Worm (Caenorhabditis elegans) whole organism, dauer: ENCODE data around the gene Y53F4B.24.
"Not testable (repeated sequence)": the region's sequence is repeated elsewhere in the genome, so short reads cannot be mapped to it uniquely, and the experiment has no call there.

Source experiments
- unc-62 ChIP-seq: sonication (generic microtip); optimal IDR thresholded peaks from 2 replicates; lab custom pipeline; 2017; ENCODE audit warnings: missing biosample characterization, missing genetic modification reagents, missing genetic modification characterization

The Y53F4B.24 gene

DNA sequence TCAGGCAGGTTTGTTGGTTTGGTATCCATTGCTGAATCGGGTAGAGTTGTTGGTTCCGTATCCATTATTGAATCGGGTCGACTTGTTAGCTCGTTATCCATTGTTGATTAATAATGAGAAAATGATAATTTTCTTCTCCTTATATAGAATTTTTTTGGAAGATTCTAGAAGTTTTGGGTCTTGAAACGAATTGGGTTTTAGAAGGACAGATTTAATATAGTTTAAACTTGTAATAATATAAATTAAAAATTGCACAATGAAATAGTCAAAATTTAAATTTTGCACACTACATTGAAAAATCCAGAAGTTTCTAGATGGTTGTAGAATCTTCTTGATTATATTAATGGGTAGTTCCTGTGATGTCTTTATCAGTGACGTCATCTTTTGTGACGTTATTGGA lies 6.6 kb upstream of the Y53F4B.24 start, which contains the start of gene Y53F4B.26:
Gene Y53F4B.26 (minus strand): TSS at position 101 of the 400 bp plus-strand sequence.
- TF ChIP-seq unc-62 (GFP tag; lab: Kevin White, UChicago), result not testable (repeated sequence)

DNA sequence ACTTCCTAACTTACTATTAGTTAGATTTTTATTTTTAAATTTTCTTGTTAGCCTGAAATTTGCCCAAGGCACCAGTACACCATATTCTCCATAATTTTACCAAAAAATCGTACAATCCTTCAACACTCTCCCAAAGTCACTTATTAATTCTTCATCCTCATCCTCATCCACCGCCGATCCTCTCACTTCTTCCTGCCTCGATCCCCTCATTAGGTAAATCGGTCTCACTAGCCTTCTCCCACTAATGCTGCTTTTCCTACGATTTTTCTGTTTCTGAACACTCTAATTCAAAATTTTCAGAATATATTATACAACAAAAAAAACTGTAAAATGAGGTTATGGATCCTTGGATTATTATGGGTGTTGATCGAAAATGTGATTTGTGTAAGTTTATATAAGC lies 1.7 kb upstream of the Y53F4B.24 start, which contains the start of gene Y53F4B.25:
Gene Y53F4B.25 (plus strand): TSS at position 301 of the 400 bp plus-strand sequence.
- TF ChIP-seq unc-62 (GFP tag; lab: Kevin White, UChicago), result no peak

DNA sequence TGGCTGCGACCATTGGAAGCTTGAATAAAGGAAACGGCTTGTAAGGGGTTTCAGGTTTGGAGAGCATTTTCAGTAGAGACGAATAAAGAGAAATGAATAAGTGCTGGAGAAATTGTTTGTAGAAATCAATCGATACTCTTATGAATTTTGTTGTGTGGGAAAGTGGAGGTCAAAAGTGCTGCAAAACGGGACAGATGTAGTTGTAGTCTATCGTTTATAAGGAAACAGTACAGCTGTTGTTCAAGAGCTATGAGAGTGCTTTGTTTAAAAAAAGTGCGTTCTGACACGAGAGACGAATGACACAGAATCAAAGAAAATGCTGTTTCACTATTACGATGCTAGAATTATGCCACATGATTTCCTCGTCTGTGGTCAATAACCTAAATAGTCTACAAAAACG lies 3.7 kb downstream of the Y53F4B.24 start, which contains the start of gene Y53F4B.62:
Gene Y53F4B.62 (minus strand): TSS at position 101 of the 400 bp plus-strand sequence.
- TF ChIP-seq unc-62 (GFP tag; lab: Kevin White, UChicago), result no peak

DNA sequence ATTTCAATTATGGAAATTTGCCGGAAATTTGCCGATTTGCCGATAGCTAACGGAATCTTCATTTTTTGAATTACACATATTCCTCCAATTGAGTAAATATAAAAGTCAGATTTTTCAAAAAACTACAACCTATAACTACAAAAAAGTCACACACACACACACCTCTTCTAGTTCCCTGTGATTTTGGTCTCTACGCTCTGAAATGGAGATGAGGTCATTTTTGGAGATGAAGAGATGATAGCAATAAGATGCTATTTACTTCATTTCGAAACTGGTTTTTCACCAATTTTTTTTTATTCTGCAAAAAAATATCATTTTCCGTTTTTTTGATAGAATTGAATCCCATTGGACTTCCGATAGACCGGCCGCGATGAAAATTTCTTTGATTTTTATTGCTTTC lies 10.0 kb downstream of the Y53F4B.24 start, which contains the start of gene Y53F4B.23:
Gene Y53F4B.23 (plus strand): TSS at position 312 of the 400 bp plus-strand sequence.
- no peak for TF ChIP-seq unc-62 (GFP tag; lab: Kevin White, UChicago)

DNA sequence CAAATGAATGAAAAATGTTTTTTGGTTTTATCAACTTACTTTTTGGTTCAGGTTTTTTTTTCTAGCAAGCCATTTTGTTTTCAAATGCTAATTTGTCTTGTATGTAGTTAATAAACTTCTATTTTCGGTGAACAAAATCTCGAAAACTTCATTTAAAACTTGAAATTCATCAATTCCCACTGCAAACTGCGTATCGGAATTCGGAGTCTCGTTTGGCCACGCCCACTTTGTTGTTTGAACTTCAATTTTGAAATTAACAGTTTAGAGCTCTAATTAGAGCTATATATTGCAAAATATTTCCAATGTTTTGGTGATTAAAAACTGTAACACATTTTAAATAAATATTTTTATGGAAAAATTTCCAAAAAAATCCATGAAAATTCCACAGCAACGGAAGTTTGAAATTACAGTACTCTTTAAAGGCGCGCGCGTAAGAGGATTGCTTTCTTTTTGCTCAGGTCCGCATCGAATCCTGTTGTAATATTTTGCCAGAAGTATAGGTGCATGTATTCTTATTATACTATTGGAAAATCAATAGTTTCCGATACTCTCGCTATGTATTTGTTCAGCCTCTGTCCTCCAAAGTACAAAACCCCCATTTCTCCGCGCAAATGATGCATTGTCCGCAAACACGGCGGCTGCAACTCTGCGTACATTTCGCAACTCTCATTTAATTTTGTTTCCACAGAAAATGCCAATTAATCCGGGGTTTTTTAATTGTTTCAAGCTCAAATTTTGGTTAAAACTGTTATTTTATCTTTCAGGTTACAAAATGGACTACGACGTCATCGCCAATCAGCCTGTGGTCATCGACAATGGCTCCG lies 14.5 kb downstream of the Y53F4B.24 start, which contains the start of gene arp-1:
Gene arp-1 (plus strand): TSS at position 765 of the 824 bp plus-strand sequence.
- no peak for TF ChIP-seq unc-62 (GFP tag; lab: Kevin White, UChicago)

DNA sequence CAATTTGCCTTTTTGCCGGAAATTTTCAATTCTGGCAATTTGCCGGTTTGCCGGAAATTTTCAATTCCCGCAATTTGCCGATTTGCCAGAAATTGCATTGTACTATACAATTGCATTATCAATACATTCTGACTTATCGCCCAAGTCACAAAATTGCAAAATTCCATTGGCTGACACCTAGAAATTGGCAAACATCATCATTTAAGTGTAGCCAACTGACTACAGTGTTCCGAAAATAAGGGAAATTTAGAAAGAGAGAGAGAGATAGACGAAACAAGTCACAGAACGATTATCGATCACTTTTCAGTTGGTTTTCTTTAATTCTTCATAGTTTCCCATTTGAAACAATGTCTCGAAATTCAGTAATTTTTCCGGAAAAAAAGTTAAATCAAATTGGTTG lies 22.9 kb downstream of the Y53F4B.24 start:
- no peak for TF ChIP-seq unc-62 (GFP tag; lab: Kevin White, UChicago)

DNA sequence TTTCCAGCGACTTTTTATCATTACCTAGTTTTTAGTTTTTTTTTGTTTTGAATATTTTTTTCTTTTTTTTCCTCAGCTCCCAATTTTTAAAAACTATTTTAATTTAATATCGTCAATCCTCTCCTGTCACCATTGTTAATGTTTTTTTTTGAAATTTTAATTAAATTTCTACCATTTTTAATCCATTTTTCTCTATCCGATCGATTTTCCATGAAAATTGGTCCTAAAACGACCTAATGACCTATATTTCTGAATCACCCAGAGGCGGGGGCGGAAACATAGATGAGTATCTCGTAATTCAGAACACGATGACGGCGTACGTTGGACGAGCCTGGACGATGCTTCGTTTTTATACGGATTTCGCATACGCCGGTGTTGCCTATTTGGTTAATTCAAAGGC lies 24.4 kb downstream of the Y53F4B.24 start, which contains the start of gene Y53F4B.39:
Gene Y53F4B.39 (plus strand): TSS at position 301 of the 400 bp plus-strand sequence.
- no peak for TF ChIP-seq unc-62 (GFP tag; lab: Kevin White, UChicago)

DNA sequence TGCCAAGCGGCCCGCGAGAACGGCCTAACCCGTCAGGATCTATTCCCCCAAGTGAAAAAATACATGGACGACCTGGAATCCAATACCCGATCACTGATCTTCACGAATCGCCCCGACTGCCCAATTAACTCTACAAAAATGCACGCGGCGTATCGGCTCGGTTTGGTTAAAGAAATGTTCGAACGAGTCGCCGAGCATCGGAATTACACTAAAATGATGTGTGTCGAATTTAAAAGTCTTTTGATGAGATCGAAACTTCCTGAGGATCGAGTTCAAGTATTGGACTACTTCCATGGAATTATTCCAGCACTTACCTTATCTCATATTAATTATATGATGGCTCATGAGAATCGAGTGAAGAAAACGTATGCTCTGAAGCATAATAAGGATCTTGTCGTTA lies 27.0 kb downstream of the Y53F4B.24 start:
- TF ChIP-seq unc-62 (GFP tag; lab: Kevin White, UChicago), result no peak

DNA sequence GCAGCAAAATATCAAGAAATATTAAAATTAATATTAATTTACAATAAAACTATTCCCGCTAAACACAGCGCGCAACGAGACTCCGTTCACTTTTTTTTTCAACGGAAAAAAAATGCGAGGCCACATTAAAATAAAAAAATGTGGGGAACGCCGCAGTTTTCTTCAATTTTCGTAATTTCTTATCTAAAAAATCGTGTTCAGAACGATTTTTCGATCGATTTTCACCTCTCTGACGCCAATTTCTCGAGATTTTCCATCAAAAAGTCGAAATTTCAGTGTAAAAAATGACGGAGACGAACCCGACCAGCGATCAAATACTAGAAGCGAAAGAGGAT lies 44.4 kb downstream of the Y53F4B.24 start, which contains the start of gene Y53F4B.21:
Gene Y53F4B.21 (plus strand): TSS at position 285 of the 335 bp plus-strand sequence.
- TF ChIP-seq unc-62 (GFP tag; lab: Kevin White, UChicago), result no peak

DNA sequence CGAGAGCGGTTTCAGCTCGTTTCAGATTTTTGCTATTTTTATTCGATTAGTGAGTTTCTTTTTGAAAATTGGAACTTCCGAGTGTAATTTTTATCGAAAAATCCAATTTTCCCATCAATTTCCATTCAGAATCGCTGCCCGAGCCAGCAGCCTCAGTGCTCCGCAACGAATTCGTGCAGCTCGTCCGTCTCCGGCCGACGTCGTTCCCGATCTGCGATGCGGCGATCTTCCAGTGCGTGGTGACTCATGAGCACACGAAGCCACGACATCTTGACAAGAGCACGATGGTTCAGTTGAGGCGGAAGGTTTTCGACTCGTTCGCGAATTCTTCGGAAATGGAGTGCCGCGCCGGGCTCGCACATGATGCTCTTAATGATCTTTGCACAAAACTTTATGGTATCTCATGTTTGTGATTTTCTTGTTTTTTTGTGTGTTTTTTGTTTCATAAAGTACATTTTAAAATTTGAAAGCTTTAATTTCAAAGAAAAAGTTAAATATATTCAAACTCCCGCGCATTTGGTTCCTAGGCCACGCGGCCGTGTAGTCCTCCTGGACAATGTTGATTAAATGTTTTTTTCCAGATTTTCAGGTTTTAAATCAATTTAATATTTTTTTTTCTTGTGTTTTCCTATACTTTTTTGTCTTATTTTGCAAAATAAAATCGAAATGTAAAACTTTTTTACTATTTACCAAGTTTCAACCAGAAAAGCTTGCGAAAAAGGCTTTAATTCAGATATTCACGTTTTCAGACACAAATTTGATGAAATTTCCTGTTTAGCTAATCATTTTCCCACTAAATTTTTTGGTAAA lies 44.9 kb downstream of the Y53F4B.24 start:
- TF ChIP-seq unc-62 (GFP tag; lab: Kevin White, UChicago), result no peak

DNA sequence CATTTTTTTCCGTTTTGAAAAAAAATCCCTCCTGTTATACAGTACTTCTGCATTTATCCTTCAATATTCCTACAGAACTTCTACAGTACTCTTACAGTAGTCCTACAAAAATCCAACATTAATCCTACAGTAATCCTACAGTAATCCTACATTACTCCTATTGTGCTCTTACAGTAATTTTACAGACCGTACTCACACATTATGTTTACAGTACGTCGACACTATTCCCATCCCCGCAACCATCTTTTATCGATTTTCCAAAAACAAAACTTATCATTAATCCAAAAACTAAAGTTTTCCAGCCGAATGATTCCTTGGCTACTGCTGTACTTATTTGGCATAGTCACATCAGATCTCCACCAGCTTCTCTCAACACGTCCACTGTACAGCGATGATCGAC lies 50.1 kb downstream of the Y53F4B.24 start, which contains the start of gene Y53F4B.20:
Gene Y53F4B.20 (plus strand): TSS at position 301 of the 400 bp plus-strand sequence.
- TF ChIP-seq unc-62 (GFP tag; lab: Kevin White, UChicago), result no peak
